Worm (Caenorhabditis elegans): ENCODE measurements around the gene cutc-1.

Gene cutc-1

DNA sequence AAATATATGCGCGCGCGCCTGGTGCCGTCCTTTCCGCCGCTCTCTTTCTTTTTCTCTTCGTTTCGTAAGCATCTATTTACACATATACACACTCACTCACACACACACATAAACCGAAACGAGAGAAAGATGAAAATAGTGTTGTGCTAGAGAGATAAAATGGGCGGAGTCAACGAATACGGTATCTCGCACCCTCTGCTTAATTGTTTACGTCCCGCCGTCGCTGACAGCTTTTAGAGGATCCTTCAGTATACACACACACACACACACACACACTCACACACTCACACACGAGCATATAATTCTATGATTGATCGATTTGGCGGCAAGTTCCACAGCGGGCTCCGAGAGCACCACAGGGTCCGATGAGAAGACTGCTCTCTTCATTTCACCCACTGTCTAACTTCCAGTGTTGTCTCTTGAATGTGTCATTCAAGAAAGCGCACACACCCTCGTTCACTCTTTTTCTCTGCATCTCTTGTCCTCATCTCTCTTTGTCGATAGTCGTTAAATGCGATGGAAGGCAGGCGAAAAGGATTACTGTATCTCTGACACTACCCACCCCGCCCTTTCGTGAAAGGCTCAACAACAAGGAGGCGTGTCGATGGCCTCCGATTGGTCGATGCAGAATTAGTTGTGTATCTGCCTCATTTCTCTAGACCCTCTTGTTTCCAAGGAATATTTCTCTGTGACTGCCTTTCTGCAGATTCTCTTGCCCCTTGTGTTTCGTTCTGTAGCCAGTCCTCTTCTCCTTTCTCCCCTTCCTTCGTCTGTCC, 14.0 kb upstream of the cutc-1 start (continued):
- TF ChIP-seq cebp-1 (GFP tag; IDR thresholded peaks at IDR 0.05) (no peak; the same call in 1 of the 2 replicates), cebp-1 (tag; optimal IDR thresholded peaks at IDR 0.05) (peak; percentile 88), ceh-91 (GFP tag; IDR thresholded peaks at IDR 0.05) (no peak), nhr-90 (tag; optimal IDR thresholded peaks at IDR 0.05) (no peak), F23B12.7 (tag; optimal IDR thresholded peaks at IDR 0.05; ENCODE audit: insufficient read depth) (no peak), Y53G8AR.9 (GFP tag; conservative IDR thresholded peaks at IDR 0.05) (peak; percentile 61; the same call in 1 of the 2 replicates), B0019.2 (GFP tag; conservative IDR thresholded peaks at IDR 0.05) (no peak), F49E8.2 (tag; optimal IDR thresholded peaks at IDR 0.05; ENCODE audit: insufficient read depth) (no peak), lin-40 (tag; optimal IDR thresholded peaks at IDR 0.05) (peak; percentile 97), bed-1 (GFP tag; IDR thresholded peaks at IDR 0.05) (no peak), ZK185.1 (tag; optimal IDR thresholded peaks at IDR 0.05; ENCODE audit: poor library complexity, severe bottlenecking) (peak; percentile 41), let-526 (GFP tag; IDR thresholded peaks at IDR 0.05) (peak; percentile 61; the same call in 1 of the 2 replicates), fkh-3 (tag; optimal IDR thresholded peaks at IDR 0.05) (no peak), akir-1 (GFP tag; optimal IDR thresholded peaks at IDR 0.05) (peak; percentile 34), madf-10 (tag; optimal IDR thresholded peaks at IDR 0.05) (peak; percentile 75), gei-17 (GFP tag; optimal IDR thresholded peaks at IDR 0.05) (peak; percentile 54), F52B5.7 (tag; optimal IDR thresholded peaks at IDR 0.05) (no peak), somi-1 (GFP tag; optimal IDR thresholded peaks at IDR 0.05) (peak; percentile 42), ccch-3 (GFP tag; optimal IDR thresholded peaks at IDR 0.05) (no peak), him-1 (tag; optimal IDR thresholded peaks at IDR 0.05) (no peak), egl-44 (GFP tag; IDR thresholded peaks at IDR 0.05) (no peak), T07F8.4 (tag; optimal IDR thresholded peaks at IDR 0.05) (no peak), ama-1 (optimal IDR thresholded peaks at IDR 0.05) (no peak), ama-1 (GFP tag; optimal IDR thresholded peaks at IDR 0.05) (no peak), cebp-2 (GFP tag; IDR thresholded peaks at IDR 0.05) (no peak), ztf-28 (GFP tag; IDR thresholded peaks at IDR 0.05) (no peak), attf-6 (GFP tag; IDR thresholded peaks at IDR 0.05) (no peak), chd-7 (tag; optimal IDR thresholded peaks at IDR 0.05) (peak; percentile 87), ceh-40 (GFP tag; IDR thresholded peaks at IDR 0.05) (no peak), sptf-2 (GFP tag; optimal IDR thresholded peaks at IDR 0.05) (no peak), unc-130 (GFP tag; optimal IDR thresholded peaks at IDR 0.05) (no peak), K11D2.4 (GFP tag; IDR thresholded peaks at IDR 0.05) (peak; percentile 62; the same call in 1 of the 2 replicates), madf-3 (GFP tag; IDR thresholded peaks at IDR 0.05) (no peak), nhr-179 (tag; optimal IDR thresholded peaks at IDR 0.05) (no peak), aptf-2 (GFP tag; conservative IDR thresholded peaks at IDR 0.05) (no peak), ceh-79 (tag; optimal IDR thresholded peaks at IDR 0.05) (peak; percentile 63), ztf-18 (tag; optimal IDR thresholded peaks at IDR 0.05) (peak; percentile 69), die-1 (tag; optimal IDR thresholded peaks at IDR 0.05) (no peak), nfyb-1 (GFP tag; IDR thresholded peaks at IDR 0.05) (peak; percentile 99), ztf-6 (GFP tag; IDR thresholded peaks at IDR 0.05) (no peak), attf-3 (GFP tag; conservative IDR thresholded peaks at IDR 0.05) (no peak), ztf-25 (GFP tag; IDR thresholded peaks at IDR 0.05) (no peak), dpl-1 (GFP tag; optimal IDR thresholded peaks at IDR 0.05) (no peak), F33H1.4 (GFP tag; IDR thresholded peaks at IDR 0.05) (no peak), Y79H2A.3 (GFP tag; conservative IDR thresholded peaks at IDR 0.05) (no peak), tbx-9 (tag; optimal IDR thresholded peaks at IDR 0.05; ENCODE audit: borderline replicate concordance) (no peak), repo-1 (tag; optimal IDR thresholded peaks at IDR 0.05) (peak; percentile 82), hlh-26 (GFP tag; conservative IDR thresholded peaks at IDR 0.05) (no peak)

Data from whole organism, young adult.